Worm (Caenorhabditis elegans) whole organism, young adult: ENCODE measurements around the gene sre-3.

Experiments
- chd-7 ChIP-seq: sonication (generic microtip); optimal IDR thresholded peaks from 2 replicates; lab custom pipeline; 2016; ENCODE audit warnings: mild to moderate bottlenecking, missing genetic modification characterization, moderate library complexity, missing compliant biosample characterization
- dpff-1 ChIP-seq: sonication (generic microtip); optimal IDR thresholded peaks from 2 replicates; lab custom pipeline; 2017; ENCODE audit warnings: mild to moderate bottlenecking, missing genetic modification characterization, missing compliant biosample characterization
- nfyb-1 ChIP-seq: fragments of 200-800 bp; sonication (Bioruptor generic); IDR thresholded peaks from 2 replicates; pipeline ENCODE4 v1.3.6; 2022; ENCODE audit warnings: missing genetic modification reagents, missing genetic modification characterization, missing compliant biosample characterization
- snpc-4 ChIP-seq, 5 experiments: fragments of 150-350 bp in 1 of 5; sonication (generic microtip) in 4 of 5; optimal IDR thresholded peaks; 2 replicates each; lab custom pipeline; 2014 to 2018; ENCODE audit warnings: missing genetic modification characterization in 5 of 5, missing biosample characterization in 3 of 5, antibody characterized with exemption in 2 of 5, mild to moderate bottlenecking in 2 of 5, missing compliant biosample characterization in 2 of 5, missing genotype in 2 of 5, moderate library complexity in 2 of 5, missing genetic modification reagents in 1 of 5
- ztf-3 ChIP-seq: fragments of 200-800 bp; sonication (Bioruptor generic); optimal IDR thresholded peaks from 2 replicates; lab custom pipeline; 2018; ENCODE audit warnings: mild to moderate bottlenecking, missing genetic modification characterization, missing compliant biosample characterization

ce11 chrII:7411930-7412329 lies 26.4 kb downstream of the sre-3 start, which contains the start of gene K02A2.5:
- TF ChIP-seq ztf-3 (no peak), nfyb-1 (GFP tag; lab: Robert Waterston, UW) (no peak), chd-7 (no peak), snpc-4 (GFP tag; optimal IDR thresholded peaks at IDR 0.05; lab: Kevin White, UChicago) (no peak), snpc-4 (tag; optimal IDR thresholded peaks at IDR 0.05; lab: Kevin White, UChicago) (no peak), dpff-1 (tag; lab: Kevin White, UChicago) (no peak)
